Worm (Caenorhabditis elegans) whole organism, young adult: ENCODE data around the gene ZC518.8.

ENCODE experiments used
- F33H1.4 ChIP-seq: fragments of 200-800 bp; sonication (Bioruptor generic); IDR thresholded peaks from 2 replicates; pipeline ENCODE4 v1.3.6; 2022; ENCODE audit warnings: missing genetic modification reagents, missing genetic modification characterization, missing compliant biosample characterization
- K12H6.12 ChIP-seq: fragments of 200-800 bp; sonication (Bioruptor generic); optimal IDR thresholded peaks from 2 replicates; lab custom pipeline; 2018; ENCODE audit warnings: mild to moderate bottlenecking, missing genetic modification characterization, missing compliant biosample characterization
- ama-1 ChIP-seq, 3 experiments: fragments of 150-350 bp in 1 of 3; sonication (generic microtip) in 2 of 3; optimal IDR thresholded peaks; 2 replicates each; lab custom pipeline; 2014 to 2018; ENCODE audit warnings: missing biosample characterization in 2 of 3, missing genetic modification characterization in 2 of 3, missing genetic modification reagents in 2 of 3
- hmg-1.2 ChIP-seq: fragments of 200-800 bp; sonication (Bioruptor generic); IDR thresholded peaks from 2 replicates; pipeline ENCODE4 v1.3.6; 2022; ENCODE audit warnings: missing genetic modification reagents, missing genetic modification characterization, missing compliant biosample characterization
- hmg-20 ChIP-seq: fragments of 200-800 bp; sonication (Bioruptor generic); IDR thresholded peaks from 2 replicates; pipeline ENCODE4 v1.3.6; 2022; ENCODE audit warnings: missing genetic modification reagents, missing genetic modification characterization, missing compliant biosample characterization
- mcd-1 ChIP-seq: fragments of 200-800 bp; sonication (Bioruptor generic); IDR thresholded peaks from 2 replicates; pipeline ENCODE4 v1.3.6; 2022; ENCODE audit warnings: missing genetic modification reagents, missing genetic modification characterization, missing compliant biosample characterization
- nhr-179 ChIP-seq: sonication (generic microtip); optimal IDR thresholded peaks from 2 replicates; lab custom pipeline; 2016; ENCODE audit warnings: mild to moderate bottlenecking, missing genetic modification characterization, missing compliant biosample characterization
- pha-4 ChIP-seq: fragments of 150-350 bp; sonication (generic microtip); optimal IDR thresholded peaks from 2 replicates; lab custom pipeline; 2014; ENCODE audit warnings: missing biosample characterization, missing genetic modification reagents, missing genetic modification characterization
- unc-62 ChIP-seq: fragments of 150-350 bp; optimal IDR thresholded peaks from 2 replicates; lab custom pipeline; 2014; ENCODE audit warnings: missing biosample characterization, missing genetic modification reagents, missing genetic modification characterization

DNA sequence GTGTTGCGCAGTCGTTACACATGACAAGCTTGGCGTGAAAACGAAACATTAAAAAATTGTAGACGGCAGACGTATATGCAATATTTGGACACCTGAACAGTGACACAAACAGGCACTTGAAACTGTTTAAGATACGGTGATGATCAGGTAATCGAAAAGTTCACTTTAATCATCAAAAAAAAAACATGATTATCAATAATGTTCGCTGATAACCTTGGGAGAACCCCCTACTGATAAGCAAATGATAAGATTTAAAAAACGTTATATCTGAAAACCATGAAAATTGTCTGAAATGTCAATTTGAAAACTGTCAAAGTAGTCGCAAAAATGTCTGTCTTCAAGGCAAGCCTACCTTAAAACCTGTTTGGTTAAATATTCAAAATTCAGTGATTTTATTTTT, 38.3 kb upstream of the ZC518.8 start:
- TF ChIP-seq unc-62 (GFP tag; lab: Kevin White, UChicago) (peak; percentile 69), mcd-1 (no peak), ama-1 (optimal IDR thresholded peaks at IDR 0.05; lab: Kevin White, UChicago) (no peak), ama-1 (GFP tag; optimal IDR thresholded peaks at IDR 0.05; lab: Kevin White, UChicago) (no peak), F33H1.4 (GFP tag; lab: Robert Waterston, UW) (no peak), nhr-179 (tag; lab: Kevin White, UChicago) (no peak), hmg-20 (GFP tag; lab: Robert Waterston, UW) (no peak), K12H6.12 (tag; lab: Kevin White, UChicago) (no peak), hmg-1.2 (no peak), pha-4 (tag; lab: Kevin White, UChicago) (no peak)
